Worm (Caenorhabditis elegans): ENCODE measurements around the gene str-161.

Gene str-161

ce11 chrIV:4887258-4887657 lies 16.6 kb downstream of the str-161 start, which contains the start of gene T08B6.1:
Gene T08B6.1, minus strand, starts transcription at chrIV:4887358.
- TF ChIP-seq ets-5 (GFP tag; IDR thresholded peaks at IDR 0.05) (no peak), nhr-11 (tag; optimal IDR thresholded peaks at IDR 0.05) (no peak), grh-1 (GFP tag; IDR thresholded peaks at IDR 0.05) (no peak), nhr-90 (tag; optimal IDR thresholded peaks at IDR 0.05; ENCODE audit: poor library complexity) (no peak), egl-13 (tag; optimal IDR thresholded peaks at IDR 0.05) (no peak), hlh-17 (GFP tag; optimal IDR thresholded peaks at IDR 0.05; ENCODE audit: borderline replicate concordance) (no peak), elt-3 (tag; optimal IDR thresholded peaks at IDR 0.05) (no peak), alr-1 (tag; optimal IDR thresholded peaks at IDR 0.05; ENCODE audit: borderline replicate concordance) (no peak), tbx-2 (tag; optimal IDR thresholded peaks at IDR 0.05) (no peak), ces-1 (GFP tag; optimal IDR thresholded peaks at IDR 0.05) (no peak), tlp-1 (tag; optimal IDR thresholded peaks at IDR 0.05) (no peak), ceh-8 (GFP tag; optimal IDR thresholded peaks at IDR 0.05) (no peak), nhr-84 (tag; optimal IDR thresholded peaks at IDR 0.05) (no peak)

- no peak for TF ChIP-seq ceh-82 (tag; optimal IDR thresholded peaks at IDR 0.05)
- no peak for TF ChIP-seq nhr-47 (tag; optimal IDR thresholded peaks at IDR 0.05)
- TF ChIP-seq nhr-90 (tag; optimal IDR thresholded peaks at IDR 0.05; ENCODE audit: poor library complexity), result no peak
- no peak for TF ChIP-seq elt-2 (tag; optimal IDR thresholded peaks at IDR 0.05)
- peak; percentile 53 for TF ChIP-seq snpc-4 (tag; optimal IDR thresholded peaks at IDR 0.05)
- TF ChIP-seq zag-1 (tag; optimal IDR thresholded peaks at IDR 0.05), result no peak
These were observed 18.4 kb downstream of the str-161 start for ce11 chrIV:4885435-4885834.

- TF ChIP-seq efl-1 (optimal IDR thresholded peaks at IDR 0.05), result no peak
- TF ChIP-seq efl-1 (GFP tag; optimal IDR thresholded peaks at IDR 0.05 in 1 of 2), result peak in 1 of 2 experiments; percentile 85
- TF ChIP-seq nhr-47 (tag; optimal IDR thresholded peaks at IDR 0.05), result no peak
- TF ChIP-seq nhr-28 (tag; optimal IDR thresholded peaks at IDR 0.05), result no peak
These were observed 19.9 kb downstream of the str-161 start, which contains the start of gene str-166 for ce11 chrIV:4883984-4884383. Gene str-166, plus strand, starts transcription at chrIV:4884284.

- no peak for TF ChIP-seq nhr-12 (tag; optimal IDR thresholded peaks at IDR 0.05)
- TF ChIP-seq nhr-90 (tag; optimal IDR thresholded peaks at IDR 0.05; ENCODE audit: poor library complexity), result peak; percentile 81
- TF ChIP-seq zip-4 (GFP tag; optimal IDR thresholded peaks at IDR 0.05), result peak; percentile 52
- peak; percentile 36 for TF ChIP-seq unc-86 (tag; optimal IDR thresholded peaks at IDR 0.05)
- TF ChIP-seq skn-1 (tag; optimal IDR thresholded peaks at IDR 0.05), result no peak
- TF ChIP-seq C04F5.9 (tag; optimal IDR thresholded peaks at IDR 0.05), result no peak
- peak; percentile 98 for TF ChIP-seq snpc-4 (tag; optimal IDR thresholded peaks at IDR 0.05)
- peak; percentile 44 for TF ChIP-seq xbp-1 (tag; optimal IDR thresholded peaks at IDR 0.05)
- TF ChIP-seq nhr-76 (tag; optimal IDR thresholded peaks at IDR 0.05), result no peak
- TF ChIP-seq hlh-17 (GFP tag; optimal IDR thresholded peaks at IDR 0.05; ENCODE audit: borderline replicate concordance), result no peak
- TF ChIP-seq elt-3 (tag; optimal IDR thresholded peaks at IDR 0.05), result peak in 3 of 6 experiments; percentile 20 to 62 (median 29)
- no peak for TF ChIP-seq ceh-8 (GFP tag; optimal IDR thresholded peaks at IDR 0.05)
- TF ChIP-seq nhr-237 (tag; optimal IDR thresholded peaks at IDR 0.05), result peak; percentile 5
- peak; percentile 38 for TF ChIP-seq irx-1 (tag; optimal IDR thresholded peaks at IDR 0.05)
- TF ChIP-seq efl-1 (optimal IDR thresholded peaks at IDR 0.05), result peak; percentile 33 to 61
- TF ChIP-seq efl-1 (GFP tag; optimal IDR thresholded peaks at IDR 0.05 in 1 of 2), result peak; percentile 16 to 93
- TF ChIP-seq nhr-11 (tag; optimal IDR thresholded peaks at IDR 0.05), result no peak
- TF ChIP-seq dpl-1 (GFP tag; optimal IDR thresholded peaks at IDR 0.05), result peak in 1 of 3 experiments; percentile 8
- TF ChIP-seq snu-23 (GFP tag; optimal IDR thresholded peaks at IDR 0.05), result peak; percentile 78
- TF ChIP-seq nhr-71 (tag; optimal IDR thresholded peaks at IDR 0.05), result peak; percentile 85
- TF ChIP-seq lin-39 (tag; optimal IDR thresholded peaks at IDR 0.05), result peak; percentile 13
- TF ChIP-seq lin-14 (GFP tag; optimal IDR thresholded peaks at IDR 0.05), result peak; percentile 93
- peak; percentile 52 for TF ChIP-seq mep-1 (tag; optimal IDR thresholded peaks at IDR 0.05)
- peak; percentile 20; the same call in 1 of the 2 replicates for TF ChIP-seq mab-9 (GFP tag; IDR thresholded peaks at IDR 0.05)
- no peak for TF ChIP-seq aly-2 (tag; optimal IDR thresholded peaks at IDR 0.05)
- TF ChIP-seq vab-15 (tag; optimal IDR thresholded peaks at IDR 0.05), result no peak
- TF ChIP-seq dsc-1 (tag; optimal IDR thresholded peaks at IDR 0.05), result peak; percentile 80
- TF ChIP-seq lir-3 (tag; optimal IDR thresholded peaks at IDR 0.05; ENCODE audit: poor library complexity), result no peak
- TF ChIP-seq swsn-7 (tag; optimal IDR thresholded peaks at IDR 0.05), result peak; percentile 75
- no peak for TF ChIP-seq tlp-1 (tag; optimal IDR thresholded peaks at IDR 0.05)
- TF ChIP-seq zag-1 (tag; optimal IDR thresholded peaks at IDR 0.05), result no peak
- no peak for TF ChIP-seq isw-1 (GFP tag; IDR thresholded peaks at IDR 0.05)
- peak; percentile 21 for TF ChIP-seq lin-13 (GFP tag; optimal IDR thresholded peaks at IDR 0.05)
- TF ChIP-seq nhr-85 (tag), result peak; percentile 96
These were observed 23.2 kb downstream of the str-161 start for ce11 chrIV:4880634-4881033.
